Fruit fly (Drosophila melanogaster) whole organism, pupa: ENCODE data around the gene RpL27.

Experiments used
- CG10348 ChIP-seq: fragments of 200-800 bp; sonication (Bioruptor generic); IDR thresholded peaks from 2 replicates; pipeline ENCODE4 v1.3.6; 2022; ENCODE audit warnings: missing biosample characterization, missing genetic modification characterization
- CG12605 ChIP-seq: fragments of 200-800 bp; sonication (Bioruptor generic); IDR thresholded peaks from 2 replicates; pipeline ENCODE4 v1.3.6; 2022; ENCODE audit warnings: missing biosample characterization, missing genetic modification characterization
- CG13204 ChIP-seq: fragments of 200-800 bp; sonication (Bioruptor generic); optimal IDR thresholded peaks from 2 replicates; lab custom pipeline; 2018; ENCODE audit warnings: missing biosample characterization, mild to moderate bottlenecking, missing genetic modification characterization, moderate library complexity
- CG14655 ChIP-seq: fragments of 200-800 bp; sonication (Bioruptor generic); optimal IDR thresholded peaks from 3 replicates; lab custom pipeline; 2017; ENCODE audit warnings: mild to moderate bottlenecking, missing biosample characterization, missing genetic modification reagents, missing genetic modification characterization
- CG15710 ChIP-seq: fragments of 200-800 bp; sonication (Bioruptor generic); optimal IDR thresholded peaks from 2 replicates; lab custom pipeline; 2018; ENCODE audit warnings: missing biosample characterization, mild to moderate bottlenecking, missing genetic modification characterization, moderate library complexity
- CG17806 ChIP-seq: fragments of 200-800 bp; sonication (Bioruptor generic); optimal IDR thresholded peaks from 2 replicates; lab custom pipeline; 2018; ENCODE audit warnings: missing biosample characterization, mild to moderate bottlenecking, missing genetic modification characterization, moderate library complexity
- CG32121 ChIP-seq: fragments of 200-800 bp; sonication (Bioruptor generic); IDR thresholded peaks from 2 replicates; pipeline ENCODE4 v1.3.6; 2022; ENCODE audit warnings: missing biosample characterization, missing genetic modification characterization
- CG34367 ChIP-seq: fragments of 200-800 bp; sonication (Bioruptor generic); optimal IDR thresholded peaks from 2 replicates; lab custom pipeline; 2018; ENCODE audit warnings: missing biosample characterization, mild to moderate bottlenecking, missing genetic modification characterization
- CG4496 ChIP-seq: fragments of 200-800 bp; sonication (Bioruptor generic); IDR thresholded peaks from 3 replicates; pipeline ENCODE4 v1.3.6; 2022; ENCODE audit warnings: missing biosample characterization, missing genetic modification characterization
- CG8159 ChIP-seq: fragments of 200-800 bp; sonication (Bioruptor generic); optimal IDR thresholded peaks from 3 replicates; lab custom pipeline; 2018; ENCODE audit warnings: missing biosample characterization, mild to moderate bottlenecking, missing genetic modification characterization, moderate library complexity
- CG8301 ChIP-seq: fragments of 200-800 bp; sonication (Bioruptor generic); optimal IDR thresholded peaks from 2 replicates; lab custom pipeline; 2018; ENCODE audit warnings: missing biosample characterization, mild to moderate bottlenecking, missing genetic modification characterization
- CG9948 ChIP-seq: fragments of 200-800 bp; sonication (Bioruptor generic); optimal IDR thresholded peaks from 2 replicates; lab custom pipeline; 2018; ENCODE audit warnings: missing biosample characterization, mild to moderate bottlenecking, missing genetic modification characterization, moderate library complexity
- D1 ChIP-seq: fragments of 200-800 bp; sonication (Bioruptor generic); optimal IDR thresholded peaks from 2 replicates; lab custom pipeline; 2018; ENCODE audit warnings: missing biosample characterization, mild to moderate bottlenecking, missing genetic modification characterization, moderate library complexity
- EcR ChIP-seq: fragments of 200-800 bp; sonication (Bioruptor generic); optimal IDR thresholded peaks from 3 replicates; lab custom pipeline; 2019; ENCODE audit warnings: missing biosample characterization, missing genetic modification characterization, mild to moderate bottlenecking, moderate library complexity, missing genetic modification reagents
- Ets98B ChIP-seq: fragments of 200-800 bp; sonication (Bioruptor generic); IDR thresholded peaks from 2 replicates; pipeline ENCODE4 v1.3.6; 2022; ENCODE audit warnings: missing biosample characterization, missing genetic modification characterization
- Pif1A ChIP-seq: fragments of 200-800 bp; sonication (Bioruptor generic); optimal IDR thresholded peaks from 3 replicates; lab custom pipeline; 2016; ENCODE audit warnings: missing biosample characterization, missing genetic modification characterization
- Pif1B ChIP-seq: fragments of 200-800 bp; sonication (Bioruptor generic); optimal IDR thresholded peaks from 3 replicates; lab custom pipeline; 2016; ENCODE audit warnings: missing biosample characterization, missing genetic modification characterization
- Snoo ChIP-seq: fragments of 200-800 bp; sonication (Bioruptor generic); optimal IDR thresholded peaks from 3 replicates; lab custom pipeline; 2017; ENCODE audit warnings: missing biosample characterization, mild to moderate bottlenecking, missing genetic modification characterization, inconsistent platforms
- fd96Ca ChIP-seq: fragments of 200-800 bp; sonication (Bioruptor generic); IDR thresholded peaks from 3 replicates; pipeline ENCODE4 v1.3.6; 2022; ENCODE audit warnings: missing biosample characterization, missing genetic modification characterization
- gl ChIP-seq: fragments of 200-800 bp; sonication (Bioruptor generic); optimal IDR thresholded peaks from 2 replicates; lab custom pipeline; 2018; ENCODE audit warnings: missing biosample characterization, mild to moderate bottlenecking, missing genetic modification characterization
- rn ChIP-seq: fragments of 200-800 bp; sonication (Bioruptor generic); IDR thresholded peaks from 2 replicates; pipeline ENCODE4 v1.3.6; 2022; ENCODE audit warnings: missing biosample characterization, missing genetic modification characterization

RpL27 gene

DNA sequence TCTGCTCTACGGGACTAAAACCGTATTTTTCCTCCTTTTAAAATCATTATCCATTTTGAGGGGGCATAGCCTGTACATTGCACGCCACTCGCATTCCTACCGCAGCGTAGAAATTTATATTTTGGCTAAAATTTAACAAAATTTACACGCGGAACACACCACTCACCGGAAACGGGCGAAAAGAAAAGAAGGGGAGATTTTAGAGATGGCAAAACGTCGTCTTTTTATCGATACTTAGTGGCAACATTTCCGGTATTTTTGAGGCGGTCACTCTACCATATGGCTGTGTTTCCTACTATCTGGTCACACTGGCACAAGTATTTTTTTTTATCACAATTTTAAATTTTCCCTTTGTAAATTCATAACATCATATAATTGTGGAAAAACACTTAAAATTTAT is at the start of gene RpL27:
Gene RpL27 (minus strand): TSS at position 193 of the 400 bp plus-strand sequence.
- TF ChIP-seq CG9948 (tag; lab: Kevin White, UChicago) (no peak), CG10348 (GFP tag; lab: Robert Waterston, UW) (no peak), CG12605 (GFP tag; lab: Robert Waterston, UW) (peak; percentile 54; the same call in 1 of the 2 replicates), EcR (GFP tag; lab: Kevin White, UChicago) (no peak), D1 (no peak), CG8159 (tag; lab: Kevin White, UChicago) (peak; percentile 51), CG14655 (GFP tag; lab: Kevin White, UChicago) (no peak), CG8301 (tag; lab: Kevin White, UChicago) (no peak), Snoo (tag; lab: Kevin White, UChicago) (peak; percentile 86), gl (tag; lab: Kevin White, UChicago) (peak; percentile 57), CG15710 (peak; percentile 51), fd96Ca (GFP tag; lab: Robert Waterston, UW) (no peak; the same call in 2 of the 3 replicates), CG17806 (tag; lab: Kevin White, UChicago) (peak; percentile 13), rn (GFP tag; lab: Robert Waterston, UW) (no peak), Pif1B (peak; percentile 66), CG34367 (tag; lab: Kevin White, UChicago) (peak; percentile 43), CG32121 (peak; percentile 56; the same call in 1 of the 2 replicates), Pif1A (GFP tag; lab: Kevin White, UChicago) (peak; percentile 68), Ets98B (GFP tag; lab: Robert Waterston, UW) (peak; percentile 53), CG13204 (GFP tag; lab: Kevin White, UChicago) (no peak), CG4496 (GFP tag; lab: Robert Waterston, UW) (peak; percentile 56; the same call in 2 of the 3 replicates)

DNA sequence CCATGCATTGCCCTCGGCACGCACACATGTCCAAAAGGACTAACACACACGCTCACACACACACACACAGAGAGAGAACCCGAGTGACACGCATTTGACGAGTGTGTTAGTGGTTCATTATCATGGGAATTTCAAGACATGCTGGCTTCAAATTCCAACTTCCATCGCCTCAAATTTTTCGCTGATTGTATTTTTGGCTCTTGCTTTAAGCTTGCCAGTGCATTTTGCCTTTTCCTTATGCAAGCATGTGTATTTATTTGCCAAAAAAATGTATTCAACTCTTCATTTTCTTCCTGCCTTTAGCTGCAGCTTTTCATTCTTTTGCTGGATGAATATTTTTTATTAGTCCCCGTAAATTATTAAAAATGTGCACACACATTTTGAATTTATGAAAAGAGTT is 38.9 kb upstream of the RpL27 start:
- TF ChIP-seq CG32121 (no peak), Pif1B (no peak), CG12605 (GFP tag; lab: Robert Waterston, UW) (no peak), CG9948 (tag; lab: Kevin White, UChicago) (no peak), Snoo (tag; lab: Kevin White, UChicago) (no peak), CG13204 (GFP tag; lab: Kevin White, UChicago) (no peak), CG10348 (GFP tag; lab: Robert Waterston, UW) (no peak), CG17806 (tag; lab: Kevin White, UChicago) (no peak), CG14655 (GFP tag; lab: Kevin White, UChicago) (no peak), CG8301 (tag; lab: Kevin White, UChicago) (no peak), Pif1A (GFP tag; lab: Kevin White, UChicago) (no peak), gl (tag; lab: Kevin White, UChicago) (no peak), CG4496 (GFP tag; lab: Robert Waterston, UW) (no peak), EcR (GFP tag; lab: Kevin White, UChicago) (no peak), CG8159 (tag; lab: Kevin White, UChicago) (no peak), rn (GFP tag; lab: Robert Waterston, UW) (no peak), CG34367 (tag; lab: Kevin White, UChicago) (no peak)
- TF ChIP-seq, all 21 proteins: peak for 0

DNA sequence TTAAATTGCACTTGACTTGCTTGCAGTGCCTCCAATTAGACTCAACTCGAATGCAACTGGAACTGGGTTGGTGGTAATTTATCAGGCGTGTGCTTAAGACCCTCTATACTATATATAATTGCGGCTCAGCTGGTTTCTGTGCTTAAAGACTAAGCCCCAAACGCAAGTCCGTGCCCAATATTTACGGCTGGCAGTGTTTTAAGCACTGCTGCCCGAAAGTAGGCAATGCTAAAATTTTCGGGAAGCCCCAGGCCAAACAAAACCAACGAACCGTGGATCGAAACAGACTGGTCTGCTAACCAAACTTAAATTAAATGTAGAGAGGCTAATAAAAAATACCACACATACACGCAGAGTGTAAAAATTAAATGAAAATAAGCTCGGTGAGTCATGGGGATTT is 36.2 kb upstream of the RpL27 start:
- TF ChIP-seq EcR (GFP tag; lab: Kevin White, UChicago) (no peak), CG4496 (GFP tag; lab: Robert Waterston, UW) (peak; percentile 50; the same call in 1 of the 3 replicates)

DNA sequence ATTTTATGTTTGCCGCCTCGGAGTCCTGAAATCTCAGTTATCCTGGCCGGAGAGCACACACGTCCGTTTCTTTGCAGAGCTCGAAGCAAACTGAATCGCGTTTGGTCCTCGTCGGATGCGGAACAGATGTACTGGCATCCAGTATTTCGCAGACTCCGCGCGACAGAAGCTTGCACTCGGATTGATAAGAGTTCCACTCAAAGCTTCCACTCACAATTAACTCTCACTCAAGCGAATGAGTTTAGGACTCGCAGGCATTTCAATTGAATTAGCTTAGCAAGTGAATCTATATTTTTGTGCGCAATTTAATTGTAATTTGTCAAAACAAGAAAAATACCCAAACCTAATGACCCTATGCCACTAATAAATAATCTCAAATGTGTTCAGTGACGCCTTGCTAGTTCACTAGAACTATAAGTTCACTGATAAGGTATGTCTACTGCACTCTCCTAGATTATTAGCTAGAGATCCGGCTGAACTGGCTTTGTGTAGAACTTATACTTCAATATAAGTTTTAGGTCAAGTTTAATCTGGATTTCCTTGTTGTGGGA is 35.2 kb upstream of the RpL27 start:
- no peak for TF ChIP-seq fd96Ca (GFP tag; lab: Robert Waterston, UW)
- TF ChIP-seq CG4496 (GFP tag; lab: Robert Waterston, UW) = peak; percentile 17; the same call in 1 of the 3 replicates
- TF ChIP-seq gl (tag; lab: Kevin White, UChicago) = no peak

DNA sequence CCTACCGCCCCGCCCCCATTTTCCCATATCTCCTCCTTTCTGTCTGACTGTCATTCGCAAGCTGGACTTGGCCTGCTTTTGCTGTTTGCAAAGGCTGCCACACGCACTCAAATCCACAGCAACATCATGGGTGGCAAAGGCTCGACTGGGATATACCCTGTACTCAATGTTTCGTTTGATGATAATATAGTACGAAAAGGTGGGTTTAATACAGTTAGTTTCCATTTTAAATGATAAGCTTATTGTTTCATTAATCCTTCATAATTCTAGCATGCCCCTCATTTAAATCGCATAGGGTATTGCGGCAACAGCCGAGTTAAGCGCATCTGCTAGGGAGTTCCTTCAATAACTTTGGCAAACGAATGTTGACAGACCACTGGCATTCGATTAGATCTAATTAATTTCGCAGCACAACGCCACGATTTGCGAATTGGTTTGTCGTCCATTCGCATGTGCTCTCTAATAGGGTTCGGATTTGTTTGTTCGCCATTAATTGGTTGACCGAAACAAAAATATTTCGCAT is 9.4 kb upstream of the RpL27 start:
- TF ChIP-seq Pif1B (no peak), CG8159 (tag; lab: Kevin White, UChicago) (no peak), CG10348 (GFP tag; lab: Robert Waterston, UW) (no peak), CG9948 (tag; lab: Kevin White, UChicago) (no peak), CG8301 (tag; lab: Kevin White, UChicago) (no peak), CG12605 (GFP tag; lab: Robert Waterston, UW) (no peak), rn (GFP tag; lab: Robert Waterston, UW) (no peak), CG4496 (GFP tag; lab: Robert Waterston, UW) (no peak), CG13204 (GFP tag; lab: Kevin White, UChicago) (no peak), CG15710 (no peak), Pif1A (GFP tag; lab: Kevin White, UChicago) (no peak), D1 (no peak), fd96Ca (GFP tag; lab: Robert Waterston, UW) (no peak), CG17806 (tag; lab: Kevin White, UChicago) (no peak), CG14655 (GFP tag; lab: Kevin White, UChicago) (no peak), Ets98B (GFP tag; lab: Robert Waterston, UW) (no peak), gl (tag; lab: Kevin White, UChicago) (no peak)
